Fruit fly (Drosophila melanogaster): ENCODE measurements around the gene Sugb.

Gene Sugb

DNA sequence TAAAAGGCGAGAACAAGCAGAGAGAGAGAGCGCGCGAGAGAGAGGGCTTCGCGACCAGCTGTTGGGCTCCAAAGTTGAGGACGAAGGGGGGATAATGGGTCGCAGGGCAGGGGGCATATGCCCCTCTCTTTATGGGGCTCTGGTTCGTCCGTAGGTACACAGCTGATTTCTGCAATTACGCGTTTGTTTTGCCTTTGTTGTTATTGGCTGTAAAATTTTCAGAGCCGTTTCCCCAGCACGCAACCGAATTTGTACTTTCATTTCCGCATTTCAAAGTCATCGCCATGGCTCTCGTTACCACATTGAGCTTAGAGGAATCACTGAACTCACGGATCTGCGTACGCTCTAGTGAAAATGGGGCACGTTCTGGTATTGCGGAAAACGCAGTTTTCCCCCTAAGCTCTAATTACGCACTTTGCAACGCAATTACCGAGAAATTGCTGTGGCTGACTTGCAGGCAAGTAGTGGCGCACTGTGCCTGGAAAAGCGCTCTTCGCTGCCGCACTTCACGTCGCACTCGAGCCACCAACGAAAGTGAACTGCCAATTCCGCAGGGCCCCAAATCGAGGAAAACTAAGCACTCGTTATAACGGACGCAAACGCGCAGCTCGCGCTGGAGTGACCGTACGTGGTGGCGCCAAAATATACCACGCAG is 24.3 kb downstream of the Sugb start, which contains the start of gene CG11658 (continued):
- TF ChIP-seq salm (tag; optimal IDR thresholded peaks at IDR 0.05) (no peak), CG17829 (tag; optimal IDR thresholded peaks at IDR 0.05) (no peak), CG18599 (GFP tag; optimal IDR thresholded peaks at IDR 0.05) (peak; percentile 23), CG2120 (GFP tag; optimal IDR thresholded peaks at IDR 0.05) (no peak), klu (GFP tag; IDR thresholded peaks at IDR 0.05) (no peak), cato (GFP tag; optimal IDR thresholded peaks at IDR 0.05; ENCODE audit: borderline replicate concordance) (no peak), Elba2 (GFP tag; optimal IDR thresholded peaks at IDR 0.05) (no peak), exex (tag; optimal IDR thresholded peaks at IDR 0.05) (peak; percentile 54), ase (GFP tag; IDR thresholded peaks at IDR 0.05) (0 out of 3 replicates have a peak, but pooled peaks have one; percentile 5), bab2 (GFP tag; optimal IDR thresholded peaks at IDR 0.05) (no peak), sd (tag; optimal IDR thresholded peaks at IDR 0.05) (peak; percentile 8), CG42726 (GFP tag; IDR thresholded peaks at IDR 0.05; ENCODE audit: partially characterized antibody) (0 out of 2 replicates have a peak, but pooled peaks have one; percentile 12), zen (tag; optimal IDR thresholded peaks at IDR 0.05) (no peak), CG15011 (GFP tag; optimal IDR thresholded peaks at IDR 0.05) (no peak), Myb (GFP tag; optimal IDR thresholded peaks at IDR 0.05) (peak; percentile 82), disco-r (GFP tag; optimal IDR thresholded peaks at IDR 0.05) (no peak), kni (GFP tag; optimal IDR thresholded peaks at IDR 0.05) (peak; percentile 57), CG1233 (GFP tag; optimal IDR thresholded peaks at IDR 0.05) (no peak), CG12219 (GFP tag; optimal IDR thresholded peaks at IDR 0.05) (no peak), Hand (GFP tag; optimal IDR thresholded peaks at IDR 0.05) (peak; percentile 44), CG13123 (GFP tag; optimal IDR thresholded peaks at IDR 0.05) (no peak), CG7357 (GFP tag; IDR thresholded peaks at IDR 0.05) (no peak), tin (GFP tag; optimal IDR thresholded peaks at IDR 0.05) (no peak), CG17385 (GFP tag; optimal IDR thresholded peaks at IDR 0.05) (no peak), bbx (GFP tag; IDR thresholded peaks at IDR 0.05; ENCODE audit: partially characterized antibody) (peak; percentile 43; the same call in 1 of the 2 replicates), lmd (GFP tag; IDR thresholded peaks at IDR 0.05) (no peak), H2.0 (GFP tag; IDR thresholded peaks at IDR 0.05) (no peak), CG11696 (GFP tag; IDR thresholded peaks at IDR 0.05) (no peak), gcm2 (GFP tag; optimal IDR thresholded peaks at IDR 0.05) (no peak), slp2 (GFP tag; optimal IDR thresholded peaks at IDR 0.05) (no peak), CG7928 (GFP tag; optimal IDR thresholded peaks at IDR 0.05) (no peak), HLH3B (GFP tag; IDR thresholded peaks at IDR 0.05) (no peak; the same call in 1 of the 2 replicates), CG8388 (GFP tag; optimal IDR thresholded peaks at IDR 0.05) (no peak), lola (GFP tag; optimal IDR thresholded peaks at IDR 0.05) (no peak), ATbp (GFP tag; optimal IDR thresholded peaks at IDR 0.05) (peak; percentile 2), CG11093 (GFP tag; IDR thresholded peaks at IDR 0.05) (no peak), Neu2 (GFP tag; optimal IDR thresholded peaks at IDR 0.05; ENCODE audit: borderline replicate concordance) (no peak), CG10462 (GFP tag; optimal IDR thresholded peaks at IDR 0.05) (no peak), Rx (GFP tag; IDR thresholded peaks at IDR 0.05) (no peak), E2f1 (GFP tag; IDR thresholded peaks at IDR 0.05) (no peak), chm (GFP tag; IDR thresholded peaks at IDR 0.05) (peak; percentile 31), CG14050 (GFP tag; IDR thresholded peaks at IDR 0.05) (no peak; the same call in 2 of the 3 replicates), CG1603 (tag; optimal IDR thresholded peaks at IDR 0.05) (peak; percentile 9), CG5245 (GFP tag; optimal IDR thresholded peaks at IDR 0.05) (no peak), CG2129 (GFP tag; IDR thresholded peaks at IDR 0.05; ENCODE audit: partially characterized antibody) (no peak), CG14965 (GFP tag; optimal IDR thresholded peaks at IDR 0.05; ENCODE audit: borderline replicate concordance) (no peak), ac (GFP tag; optimal IDR thresholded peaks at IDR 0.05) (no peak), sim (GFP tag; IDR thresholded peaks at IDR 0.05) (no peak), wdn (GFP tag; IDR thresholded peaks at IDR 0.05) (no peak), sima (GFP tag; optimal IDR thresholded peaks at IDR 0.05) (no peak)

Data from whole organism, embryonic.